Worm (Caenorhabditis elegans) whole organism, young adult: Measurements from ENCODE around the gene ent-4.

ENCODE experiments used
- Y53F4B.3 ChIP-seq: fragments of 200-800 bp; sonication (Bioruptor generic); IDR thresholded peaks from 2 replicates; pipeline ENCODE4 v1.3.6; 2022; ENCODE audit warnings: missing genetic modification reagents, missing genetic modification characterization, missing compliant biosample characterization
- efl-1 ChIP-seq: fragments of 150-350 bp; optimal IDR thresholded peaks from 2 replicates; lab custom pipeline; 2014; ENCODE audit warnings: missing biosample characterization, missing genetic modification reagents, missing genetic modification characterization
- hlh-12 ChIP-seq: sonication (generic microtip); optimal IDR thresholded peaks from 2 replicates; lab custom pipeline; 2016; ENCODE audit warnings: missing genetic modification characterization, missing compliant biosample characterization
- hmg-1.2 ChIP-seq: fragments of 200-800 bp; sonication (Bioruptor generic); IDR thresholded peaks from 2 replicates; pipeline ENCODE4 v1.3.6; 2022; ENCODE audit warnings: missing genetic modification reagents, missing genetic modification characterization, missing compliant biosample characterization
- madf-3 ChIP-seq: fragments of 200-800 bp; sonication (Bioruptor generic); IDR thresholded peaks from 2 replicates; pipeline ENCODE4 v1.3.6; 2022; ENCODE audit warnings: missing genetic modification reagents, missing genetic modification characterization, missing compliant biosample characterization
- nhr-120 ChIP-seq: fragments of 200-800 bp; sonication (Bioruptor generic); IDR thresholded peaks from 2 replicates; pipeline ENCODE4 v1.3.6; 2022; ENCODE audit warnings: missing genetic modification characterization, missing compliant biosample characterization

DNA sequence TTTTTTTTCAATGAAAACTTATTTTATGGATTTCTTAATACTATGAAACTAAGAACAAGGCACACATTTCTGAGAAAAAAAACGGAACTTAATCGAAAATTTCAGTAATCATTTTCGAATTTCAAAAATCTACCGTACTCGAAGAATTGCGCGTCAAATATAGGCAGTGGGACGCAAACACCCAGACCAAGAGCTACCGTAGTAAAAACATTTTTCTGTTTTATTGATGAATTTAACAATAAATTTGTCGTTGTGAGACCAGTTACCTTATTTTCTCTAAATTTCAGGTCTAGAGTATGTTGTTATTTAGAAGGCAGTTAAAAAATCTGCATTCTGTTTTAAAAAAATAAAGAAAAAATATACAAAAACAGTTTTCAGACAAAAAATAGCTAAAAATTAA is 39.1 kb upstream of the ent-4 start:
- TF ChIP-seq Y53F4B.3 (GFP tag; lab: Robert Waterston, UW): no peak
- TF ChIP-seq madf-3 (GFP tag; lab: Robert Waterston, UW): no peak
- no peak for TF ChIP-seq nhr-120 (GFP tag; lab: Robert Waterston, UW)
- TF ChIP-seq hmg-1.2: no peak
- no peak for TF ChIP-seq hlh-12
- no peak for TF ChIP-seq efl-1 (GFP tag; lab: Kevin White, UChicago)
